Fruit fly (Drosophila melanogaster) whole organism: ENCODE results near the gene Reph.

Source experiments
- Dll ChIP-seq: fragments of >200 bp; optimal IDR thresholded peaks from 2 replicates; lab custom pipeline; 2017
- psq ChIP-seq: fragments of >200 bp; optimal IDR thresholded peaks from 2 replicates; lab custom pipeline; 2017

DNA sequence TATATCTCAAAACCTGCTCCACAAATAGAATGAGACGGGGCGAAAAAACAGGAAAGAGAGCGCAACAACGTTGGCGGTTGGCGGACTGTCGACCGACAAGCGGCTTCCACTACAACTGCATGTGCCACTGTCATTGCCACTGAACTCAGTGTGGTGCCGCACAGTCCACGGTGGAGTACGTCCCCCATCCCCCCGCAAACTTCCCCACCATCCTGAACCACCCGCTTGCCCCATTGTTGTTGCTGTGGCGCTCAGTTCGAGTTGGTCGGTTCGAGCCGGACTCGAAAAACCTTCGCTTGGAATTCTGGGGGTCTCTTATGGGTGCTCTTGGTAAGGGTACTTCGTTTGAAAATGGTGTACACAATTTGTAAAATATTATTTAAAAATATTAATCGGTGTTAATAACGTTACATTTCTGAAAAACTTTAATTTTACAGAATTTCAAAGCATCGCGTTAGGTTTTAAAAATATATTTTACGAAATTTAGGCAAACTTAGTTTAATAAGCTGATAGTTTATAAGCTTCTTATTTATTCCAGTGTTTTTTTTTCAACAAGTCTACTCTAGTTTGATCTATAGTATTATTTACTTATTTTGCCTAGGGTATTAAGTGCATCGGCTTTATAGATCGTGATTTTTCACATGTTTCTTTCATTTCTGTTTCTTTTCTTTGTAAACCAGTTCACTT, 30.3 kb upstream of the Reph start:
- TF ChIP-seq psq (lab: Kevin White, UChicago): no peak
- TF ChIP-seq Dll: no peak
